Fruit fly (Drosophila melanogaster) whole organism, pupa: ENCODE results near the gene CG11791.

ENCODE experiments used
- CG13204 ChIP-seq: fragments of 200-800 bp; sonication (Bioruptor generic); optimal IDR thresholded peaks from 2 replicates; lab custom pipeline; 2018; ENCODE audit warnings: missing biosample characterization, mild to moderate bottlenecking, missing genetic modification characterization, moderate library complexity
- CG17806 ChIP-seq: fragments of 200-800 bp; sonication (Bioruptor generic); optimal IDR thresholded peaks from 2 replicates; lab custom pipeline; 2018; ENCODE audit warnings: missing biosample characterization, mild to moderate bottlenecking, missing genetic modification characterization, moderate library complexity
- CG32121 ChIP-seq: fragments of 200-800 bp; sonication (Bioruptor generic); IDR thresholded peaks from 2 replicates; pipeline ENCODE4 v1.3.6; 2022; ENCODE audit warnings: missing biosample characterization, missing genetic modification characterization
- CG4496 ChIP-seq: fragments of 200-800 bp; sonication (Bioruptor generic); IDR thresholded peaks from 3 replicates; pipeline ENCODE4 v1.3.6; 2022; ENCODE audit warnings: missing biosample characterization, missing genetic modification characterization
- CG8301 ChIP-seq: fragments of 200-800 bp; sonication (Bioruptor generic); optimal IDR thresholded peaks from 2 replicates; lab custom pipeline; 2018; ENCODE audit warnings: missing biosample characterization, mild to moderate bottlenecking, missing genetic modification characterization
- D1 ChIP-seq: fragments of 200-800 bp; sonication (Bioruptor generic); optimal IDR thresholded peaks from 2 replicates; lab custom pipeline; 2018; ENCODE audit warnings: missing biosample characterization, mild to moderate bottlenecking, missing genetic modification characterization, moderate library complexity
- EcR ChIP-seq: fragments of 200-800 bp; sonication (Bioruptor generic); optimal IDR thresholded peaks from 3 replicates; lab custom pipeline; 2019; ENCODE audit warnings: missing biosample characterization, missing genetic modification characterization, mild to moderate bottlenecking, moderate library complexity, missing genetic modification reagents
- Ets98B ChIP-seq: fragments of 200-800 bp; sonication (Bioruptor generic); IDR thresholded peaks from 2 replicates; pipeline ENCODE4 v1.3.6; 2022; ENCODE audit warnings: missing biosample characterization, missing genetic modification characterization

DNA sequence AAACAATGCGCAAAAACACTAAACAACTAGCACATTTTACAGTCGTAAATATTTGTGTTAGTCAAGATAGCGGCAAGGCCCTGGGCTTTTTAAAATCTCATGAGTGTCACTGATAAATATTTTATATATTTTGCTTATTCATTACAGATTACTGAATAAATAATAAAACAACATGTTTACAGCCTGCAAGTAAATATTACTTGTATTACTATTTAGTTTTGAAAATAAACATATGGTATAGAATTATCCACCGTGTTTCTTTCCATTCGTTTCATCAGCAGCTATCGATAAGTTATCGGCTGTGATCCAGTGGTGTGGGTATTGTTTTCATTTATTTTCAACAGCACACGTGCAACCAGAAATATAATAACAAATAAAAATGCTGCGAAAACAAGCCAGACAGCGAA is 25.1 kb downstream of the CG11791 start, which contains the start of the genes shams and CG11920:
- no peak for TF ChIP-seq CG17806 (tag; lab: Kevin White, UChicago)
- TF ChIP-seq EcR (GFP tag; lab: Kevin White, UChicago): no peak
- TF ChIP-seq CG8301 (tag; lab: Kevin White, UChicago): no peak
- TF ChIP-seq CG4496 (GFP tag; lab: Robert Waterston, UW): no peak
- TF ChIP-seq Ets98B (GFP tag; lab: Robert Waterston, UW): no peak
- TF ChIP-seq CG32121 (GFP tag; lab: Robert Waterston, UW): no peak
- no peak for TF ChIP-seq CG13204
- no peak for TF ChIP-seq D1 (tag; lab: Kevin White, UChicago)
